Worm (Caenorhabditis elegans) whole organism, L3 larva: ENCODE results near the gene dct-7.
A peak's percentile ranks its signal among the peaks of the same experiment; 100 is the strongest.

ENCODE experiments used
- ZK546.5 ChIP-seq: sonication (generic microtip); optimal IDR thresholded peaks from 2 replicates; lab custom pipeline; 2017; ENCODE audit warnings: missing biosample characterization, missing genetic modification characterization
- ama-1 ChIP-seq: fragments of 150-350 bp; optimal IDR thresholded peaks from 2 replicates; lab custom pipeline; 2018
- ceh-28 ChIP-seq: fragments of 150-350 bp; optimal IDR thresholded peaks from 2 replicates; lab custom pipeline; 2014; ENCODE audit warnings: missing biosample characterization, missing genetic modification reagents, missing genetic modification characterization
- ceh-82 ChIP-seq: fragments of 150-350 bp; optimal IDR thresholded peaks from 2 replicates; lab custom pipeline; 2014; ENCODE audit warnings: missing biosample characterization, missing genetic modification characterization
- ceh-9 ChIP-seq: sonication (generic microtip); optimal IDR thresholded peaks from 2 replicates; lab custom pipeline; 2018; ENCODE audit warnings: missing biosample characterization, missing genetic modification characterization
- daf-12 ChIP-seq: fragments of 150-350 bp; optimal IDR thresholded peaks from 2 replicates; lab custom pipeline; 2014; ENCODE audit warnings: missing biosample characterization, missing genetic modification reagents, missing genetic modification characterization
- egl-27 ChIP-seq: sonication (generic microtip); optimal IDR thresholded peaks from 4 replicates; lab custom pipeline; 2017; ENCODE audit warnings: missing biosample characterization, missing genetic modification reagents, missing genetic modification characterization
- egl-5 ChIP-seq: fragments of 150-350 bp; optimal IDR thresholded peaks from 2 replicates; lab custom pipeline; 2017; ENCODE audit warnings: missing biosample characterization, missing genetic modification reagents, missing genetic modification characterization, inconsistent platforms
- elt-2 ChIP-seq: sonication (generic microtip); optimal IDR thresholded peaks from 2 replicates; lab custom pipeline; 2016; ENCODE audit warnings: missing genetic modification reagents, mild to moderate bottlenecking, missing genetic modification characterization, missing compliant biosample characterization
- hmg-11 ChIP-seq: sonication (generic microtip); optimal IDR thresholded peaks from 2 replicates; lab custom pipeline; 2016; ENCODE audit warnings: missing genetic modification characterization, missing compliant biosample characterization
- lin-15B ChIP-seq: fragments of 150-350 bp; optimal IDR thresholded peaks from 2 replicates; lab custom pipeline; 2014; ENCODE audit warnings: missing biosample characterization, missing genetic modification characterization
- mml-1 ChIP-seq: fragments of 150-350 bp; sonication (generic microtip); optimal IDR thresholded peaks from 3 replicates; lab custom pipeline; 2014; ENCODE audit warnings: missing biosample characterization, missing genetic modification characterization
- nhr-12 ChIP-seq: fragments of 150-350 bp; optimal IDR thresholded peaks from 2 replicates; lab custom pipeline; 2014; ENCODE audit warnings: missing biosample characterization, missing genetic modification characterization
- nhr-237 ChIP-seq: fragments of 150-350 bp; optimal IDR thresholded peaks from 2 replicates; lab custom pipeline; 2014; ENCODE audit warnings: missing biosample characterization, missing genetic modification characterization
- nhr-25 ChIP-seq: sonication (generic microtip); optimal IDR thresholded peaks from 2 replicates; lab custom pipeline; 2017; ENCODE audit warnings: missing biosample characterization, missing genetic modification characterization
- nhr-28 ChIP-seq: fragments of 150-350 bp; optimal IDR thresholded peaks from 2 replicates; lab custom pipeline; 2014; ENCODE audit warnings: missing biosample characterization, missing genetic modification characterization
- nhr-76 ChIP-seq: fragments of 150-350 bp; sonication (generic microtip); optimal IDR thresholded peaks from 5 replicates; lab custom pipeline; 2014; ENCODE audit warnings: missing biosample characterization, missing genetic modification characterization
- nhr-77 ChIP-seq: fragments of 150-350 bp; optimal IDR thresholded peaks from 2 replicates; lab custom pipeline; 2014; ENCODE audit warnings: missing biosample characterization, missing genetic modification characterization
- pqm-1 ChIP-seq: fragments of 150-350 bp; optimal IDR thresholded peaks from 2 replicates; lab custom pipeline; 2017; ENCODE audit warnings: missing biosample characterization, missing genetic modification characterization, inconsistent platforms
- skn-1 ChIP-seq: fragments of 150-350 bp; optimal IDR thresholded peaks from 2 replicates; lab custom pipeline; 2014; ENCODE audit warnings: missing biosample characterization, missing genetic modification characterization
- unc-62 ChIP-seq: fragments of 150-350 bp; sonication (generic microtip); optimal IDR thresholded peaks from 4 replicates; lab custom pipeline; 2014; ENCODE audit warnings: missing biosample characterization, missing genetic modification reagents, missing genetic modification characterization
- zag-1 ChIP-seq: fragments of 150-350 bp; optimal IDR thresholded peaks from 2 replicates; lab custom pipeline; 2014; ENCODE audit warnings: missing biosample characterization, missing genetic modification characterization
- ztf-11 ChIP-seq: fragments of 150-350 bp; optimal IDR thresholded peaks from 2 replicates; lab custom pipeline; 2014; ENCODE audit warnings: missing biosample characterization, missing genetic modification characterization
- ztf-4 ChIP-seq: fragments of 150-350 bp; optimal IDR thresholded peaks from 2 replicates; lab custom pipeline; 2014; ENCODE audit warnings: missing biosample characterization, missing genetic modification characterization

Gene dct-7

DNA sequence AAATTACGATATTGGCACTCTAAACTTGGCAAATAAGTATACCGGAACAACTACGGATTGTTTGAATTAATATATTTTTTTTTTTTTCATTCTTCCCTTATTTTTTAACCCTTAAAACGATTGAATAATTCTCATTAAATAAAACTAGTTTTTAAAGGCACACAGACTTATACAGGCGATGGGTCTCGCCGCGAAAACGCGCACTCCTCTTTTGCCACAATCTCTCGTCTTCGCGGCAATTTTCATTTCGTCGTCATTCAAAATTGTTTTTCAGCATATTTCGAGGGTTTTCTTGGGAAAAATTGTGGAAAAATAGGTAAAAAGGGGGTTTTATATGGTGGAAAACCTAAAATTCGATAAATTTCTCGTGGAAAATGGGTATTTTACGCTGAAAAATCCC lies 43.0 kb downstream of the dct-7 start (continued):
- TF ChIP-seq egl-27 (tag; lab: Kevin White, UChicago): no peak
- no peak for TF ChIP-seq ztf-4 (tag; lab: Kevin White, UChicago)
- no peak for TF ChIP-seq nhr-237
- TF ChIP-seq unc-62: no peak
- TF ChIP-seq lin-15B (tag; lab: Kevin White, UChicago): peak; percentile 55
- no peak for TF ChIP-seq skn-1

DNA sequence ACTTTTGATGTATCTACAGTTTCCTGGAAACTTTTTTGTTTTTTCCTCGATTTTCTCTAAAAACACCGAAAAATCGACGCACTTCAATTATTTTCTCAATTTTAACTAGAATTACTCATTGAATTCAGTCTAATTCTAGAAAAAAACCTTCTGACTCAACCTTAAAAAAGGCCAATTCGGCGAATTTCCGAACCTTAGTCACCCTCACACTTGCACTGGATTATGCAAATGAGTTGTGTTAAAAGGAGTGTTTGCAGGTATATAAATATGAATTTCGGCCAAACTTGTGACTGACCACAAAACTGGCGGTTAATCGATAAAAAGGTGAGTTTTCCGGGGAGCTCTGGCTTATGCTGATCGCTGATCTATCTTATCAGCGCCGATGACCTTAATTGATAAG lies 43.9 kb downstream of the dct-7 start, which contains the start of gene ttr-20:
ttr-20 (plus strand) TSS at position 301 of the 400 bp plus-strand sequence.
- TF ChIP-seq mml-1 (no peak), zag-1 (tag; lab: Kevin White, UChicago) (no peak), nhr-76 (tag; lab: Kevin White, UChicago) (no peak), unc-62 (no peak), daf-12 (tag; lab: Kevin White, UChicago) (no peak), nhr-12 (tag; lab: Kevin White, UChicago) (no peak), ceh-28 (tag; lab: Kevin White, UChicago) (no peak), nhr-28 (no peak), ceh-82 (tag; lab: Kevin White, UChicago) (no peak), ceh-9 (tag; lab: Kevin White, UChicago) (no peak), ztf-11 (tag; lab: Kevin White, UChicago) (no peak), nhr-77 (tag; lab: Kevin White, UChicago) (no peak), nhr-237 (no peak), elt-2 (tag; lab: Kevin White, UChicago) (no peak), ama-1 (lab: Kevin White, UChicago) (no peak), ztf-4 (tag; lab: Kevin White, UChicago) (no peak), pqm-1 (tag; lab: Kevin White, UChicago) (no peak), hmg-11 (tag; lab: Kevin White, UChicago) (no peak), nhr-25 (tag; lab: Kevin White, UChicago) (no peak)

DNA sequence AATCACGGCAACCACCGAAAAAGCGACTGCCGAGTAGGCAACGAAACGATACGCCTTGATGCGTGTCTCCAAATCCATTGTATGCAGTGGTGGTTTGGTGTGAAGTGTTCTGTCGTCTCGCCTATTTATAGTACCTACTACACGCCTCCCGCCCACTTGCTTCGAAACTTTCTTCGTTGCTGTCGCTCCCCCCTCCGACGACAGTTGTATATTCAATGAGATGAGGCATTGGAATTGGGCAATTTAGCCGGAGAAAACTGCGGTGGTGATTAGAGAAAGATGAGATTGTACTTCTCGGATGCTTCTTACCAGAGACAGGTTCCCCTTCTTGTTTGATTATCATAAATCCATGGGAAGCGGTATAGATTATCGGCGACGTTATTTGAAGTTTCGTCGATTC lies 45.9 kb downstream of the dct-7 start, which contains the start of gene col-34:
col-34 (minus strand) TSS at position 101 of the 400 bp plus-strand sequence.
- TF ChIP-seq daf-12 (tag; lab: Kevin White, UChicago): no peak
- TF ChIP-seq egl-5 (tag; lab: Kevin White, UChicago): peak; percentile 15

DNA sequence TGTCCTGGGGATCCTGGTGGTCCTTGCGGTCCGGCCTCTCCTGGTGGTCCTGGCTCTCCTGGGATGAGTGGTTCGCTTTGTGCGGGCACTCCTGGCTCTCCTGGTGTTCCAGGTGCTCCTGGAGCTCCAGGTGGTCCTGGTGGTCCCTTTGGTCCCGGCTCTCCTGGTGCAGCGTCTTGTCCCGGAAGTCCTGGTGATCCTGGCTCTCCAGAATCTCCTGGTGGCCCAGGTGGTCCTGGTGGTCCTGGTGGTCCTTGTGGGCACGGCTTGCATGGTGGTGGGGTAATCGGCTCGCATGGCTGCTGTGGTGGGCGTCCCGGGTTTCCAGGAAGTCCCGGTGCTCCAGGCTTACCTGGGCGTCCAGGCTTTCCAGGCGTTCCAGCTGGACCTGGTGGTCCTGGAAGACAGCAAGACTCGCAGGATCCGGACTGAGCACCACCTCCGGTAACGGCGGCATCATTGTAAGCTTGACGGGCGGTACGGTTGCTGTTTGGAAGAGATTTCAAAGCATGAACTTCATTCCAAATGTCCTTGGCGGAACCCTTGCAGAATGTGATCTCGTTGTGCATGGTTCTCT lies 46.5 kb downstream of the dct-7 start:
- TF ChIP-seq daf-12 (tag; lab: Kevin White, UChicago) (no peak), ZK546.5 (no peak)
- TF ChIP-seq, all 47 proteins: peak for 0
